Fruit fly (Drosophila melanogaster) whole organism, embryonic: ENCODE results near the gene CG11975.

Experiments used
- ATbp ChIP-seq: fragments of 200-800 bp; sonication (Bioruptor generic); optimal IDR thresholded peaks from 2 replicates; lab custom pipeline; 2017; ENCODE audit warnings: missing biosample characterization, mild to moderate bottlenecking, missing genetic modification characterization, missing genetic modification reagents
- Atf6 ChIP-seq: fragments of 200-800 bp; sonication (Bioruptor generic); IDR thresholded peaks from 2 replicates; pipeline ENCODE4 v1.3.6; 2022; ENCODE audit warnings: missing biosample characterization, missing genetic modification characterization
- Awh ChIP-seq: fragments of 200-800 bp; sonication (Bioruptor generic); IDR thresholded peaks from 2 replicates; pipeline ENCODE4, ENCODE4 v1.3.6; 2022; ENCODE audit warnings: missing biosample characterization, missing genetic modification characterization
- Bdp1 ChIP-seq: fragments of 200-800 bp; sonication (Bioruptor generic); optimal IDR thresholded peaks from 3 replicates; lab custom pipeline; 2016; ENCODE audit warnings: missing biosample characterization, missing genetic modification characterization
- CG10959 ChIP-seq: fragments of 200-800 bp; sonication (Bioruptor generic); IDR thresholded peaks from 2 replicates; pipeline ENCODE4 v1.3.6; 2022; ENCODE audit warnings: missing biosample characterization, missing genetic modification characterization
- CG10979 ChIP-seq: fragments of 200-800 bp; sonication (Bioruptor generic); optimal IDR thresholded peaks from 2 replicates; lab custom pipeline; 2018; ENCODE audit warnings: missing biosample characterization, mild to moderate bottlenecking, missing genetic modification characterization, moderate library complexity
- CG11504 ChIP-seq: fragments of 200-800 bp; sonication (Bioruptor generic); optimal IDR thresholded peaks from 3 replicates; lab custom pipeline; 2019; ENCODE audit warnings: missing biosample characterization, mild to moderate bottlenecking, missing genetic modification characterization, moderate library complexity
- CG12071 ChIP-seq: fragments of 200-800 bp; sonication (Bioruptor generic); optimal IDR thresholded peaks from 3 replicates; lab custom pipeline; 2018; ENCODE audit warnings: missing biosample characterization, mild to moderate bottlenecking, missing genetic modification characterization
- CG14050 ChIP-seq: fragments of 200-800 bp; sonication (Bioruptor generic); IDR thresholded peaks from 3 replicates; pipeline ENCODE4 v1.3.6; 2022; ENCODE audit warnings: missing biosample characterization, missing genetic modification characterization
- CG16813 ChIP-seq: fragments of 200-800 bp; sonication (Bioruptor generic); IDR thresholded peaks from 3 replicates; pipeline ENCODE4 v1.3.6; 2022; ENCODE audit warnings: missing biosample characterization, missing genetic modification characterization; ENCODE audit not compliant: partially characterized antibody
- CG17359 ChIP-seq: fragments of 200-800 bp; sonication (Bioruptor generic); optimal IDR thresholded peaks from 3 replicates; lab custom pipeline; 2018; ENCODE audit warnings: missing biosample characterization, mild to moderate bottlenecking, missing genetic modification characterization, moderate library complexity
- CG17361 ChIP-seq: fragments of 200-800 bp; sonication (Bioruptor generic); IDR thresholded peaks from 3 replicates; pipeline ENCODE4 v1.3.6; 2022; ENCODE audit warnings: missing biosample characterization, missing genetic modification characterization
- CG17829 ChIP-seq: fragments of 200-800 bp; optimal IDR thresholded peaks from 2 replicates; lab custom pipeline; 2019; ENCODE audit warnings: missing biosample characterization, mild to moderate bottlenecking, missing genetic modification characterization, moderate library complexity
- CG2129 ChIP-seq: fragments of 200-800 bp; sonication (Bioruptor generic); IDR thresholded peaks from 2 replicates; pipeline ENCODE4 v1.3.6; 2022; ENCODE audit warnings: missing biosample characterization, missing genetic modification characterization; ENCODE audit not compliant: partially characterized antibody
- CG2712 ChIP-seq: fragments of 200-800 bp; optimal IDR thresholded peaks from 3 replicates; lab custom pipeline; 2019; ENCODE audit warnings: missing biosample characterization, mild to moderate bottlenecking, missing genetic modification characterization, moderate library complexity
- CG4424 ChIP-seq: fragments of 200-800 bp; sonication (Bioruptor generic); optimal IDR thresholded peaks from 3 replicates; lab custom pipeline; 2016; ENCODE audit warnings: missing biosample characterization, missing genetic modification characterization
- CG4707 ChIP-seq: fragments of 200-800 bp; sonication (Bioruptor generic); optimal IDR thresholded peaks from 2 replicates; lab custom pipeline; 2018; ENCODE audit warnings: missing biosample characterization, mild to moderate bottlenecking, missing genetic modification characterization, moderate library complexity
- CG5953 ChIP-seq: fragments of 200-800 bp; sonication (Bioruptor generic); IDR thresholded peaks from 2 replicates; pipeline ENCODE4 v1.3.6; 2022; ENCODE audit warnings: missing biosample characterization, missing genetic modification characterization
- CG7357 ChIP-seq: fragments of 200-800 bp; sonication (Bioruptor generic); IDR thresholded peaks from 3 replicates; pipeline ENCODE4 v1.3.6; 2022; ENCODE audit warnings: missing biosample characterization, missing genetic modification characterization
- CG8388 ChIP-seq: fragments of 200-800 bp; sonication (Bioruptor generic); optimal IDR thresholded peaks from 2 replicates; lab custom pipeline; 2019; ENCODE audit warnings: missing biosample characterization, mild to moderate bottlenecking, missing genetic modification characterization, moderate library complexity
- D19A ChIP-seq: fragments of 200-800 bp; optimal IDR thresholded peaks from 3 replicates; lab custom pipeline; 2019; ENCODE audit warnings: missing biosample characterization, mild to moderate bottlenecking, missing genetic modification characterization, moderate library complexity
- Ets97D ChIP-seq: fragments of 200-800 bp; sonication (Bioruptor generic); optimal IDR thresholded peaks from 3 replicates; lab custom pipeline; 2016; ENCODE audit warnings: missing biosample characterization, missing genetic modification characterization
- Med ChIP-seq: fragments of 200-800 bp; sonication (Bioruptor generic); peaks from one replicate; lab custom pipeline; 2016; ENCODE audit warnings: missing biosample characterization, missing genetic modification characterization, mild to moderate bottlenecking, inconsistent platforms, moderate library complexity
- Oli ChIP-seq: fragments of 200-800 bp; sonication (Bioruptor generic); optimal IDR thresholded peaks from 2 replicates; lab custom pipeline; 2018; ENCODE audit warnings: missing biosample characterization, mild to moderate bottlenecking, missing genetic modification characterization, moderate library complexity
- Ssrp ChIP-seq: fragments of 200-800 bp; sonication (Bioruptor generic); optimal IDR thresholded peaks from 2 replicates; lab custom pipeline; 2018; ENCODE audit warnings: missing biosample characterization, mild to moderate bottlenecking, missing genetic modification characterization, moderate library complexity
- Usf ChIP-seq: fragments of 200-800 bp; sonication (Bioruptor generic); optimal IDR thresholded peaks from 2 replicates; lab custom pipeline; 2017; ENCODE audit warnings: missing genotype, missing biosample characterization, missing genetic modification characterization
- abd-A ChIP-seq: fragments of 200-800 bp; sonication (Bioruptor generic); optimal IDR thresholded peaks from 3 replicates; lab custom pipeline; 2019; ENCODE audit warnings: missing biosample characterization, mild to moderate bottlenecking, missing genetic modification characterization, moderate library complexity
- bab2 ChIP-seq: fragments of 200-800 bp; sonication (Bioruptor generic); optimal IDR thresholded peaks from 2 replicates; lab custom pipeline; 2016; ENCODE audit warnings: missing biosample characterization, missing genetic modification characterization
- cad ChIP-seq: fragments of >200 bp; optimal IDR thresholded peaks from 2 replicates; lab custom pipeline; 2017; ENCODE audit warnings: missing biosample characterization, missing genetic modification characterization
- chn ChIP-seq: fragments of 200-800 bp; sonication (Bioruptor generic); optimal IDR thresholded peaks from 2 replicates; lab custom pipeline; 2016; ENCODE audit warnings: missing biosample characterization, missing genetic modification characterization
- emc ChIP-seq: fragments of 200-800 bp; sonication (Bioruptor generic); optimal IDR thresholded peaks from 2 replicates; lab custom pipeline; 2016; ENCODE audit warnings: missing biosample characterization, missing genetic modification characterization
- eve ChIP-seq, 2 experiments: fragments of >200 bp; optimal IDR thresholded peaks; 2 replicates each; lab custom pipeline; 2017; ENCODE audit warnings: missing biosample characterization in 2 of 2, missing genetic modification characterization in 2 of 2
- fd3F ChIP-seq: fragments of 200-800 bp; sonication (Bioruptor generic); optimal IDR thresholded peaks from 2 replicates; lab custom pipeline; 2018; ENCODE audit warnings: missing biosample characterization, mild to moderate bottlenecking, missing genetic modification characterization, moderate library complexity
- fd96Cb ChIP-seq: fragments of 200-800 bp; sonication (Bioruptor generic); optimal IDR thresholded peaks from 2 replicates; lab custom pipeline; 2018; ENCODE audit warnings: missing biosample characterization, mild to moderate bottlenecking, missing genetic modification characterization, moderate library complexity
- grau ChIP-seq: fragments of 200-800 bp; optimal IDR thresholded peaks from 3 replicates; lab custom pipeline; 2019; ENCODE audit warnings: missing biosample characterization, mild to moderate bottlenecking, missing genetic modification characterization, moderate library complexity
- kni ChIP-seq: fragments of 200-800 bp; sonication (Bioruptor generic); optimal IDR thresholded peaks from 3 replicates; lab custom pipeline; 2017; ENCODE audit warnings: mild to moderate bottlenecking, missing biosample characterization, missing genetic modification reagents, missing genetic modification characterization
- oc ChIP-seq: fragments of 200-800 bp; sonication (Bioruptor generic); optimal IDR thresholded peaks from 2 replicates; lab custom pipeline; 2018; ENCODE audit warnings: missing biosample characterization, mild to moderate bottlenecking, missing genetic modification characterization, moderate library complexity
- phol ChIP-seq: fragments of 200-800 bp; sonication (Bioruptor generic); optimal IDR thresholded peaks from 3 replicates; lab custom pipeline; 2018; ENCODE audit warnings: missing biosample characterization, mild to moderate bottlenecking, missing genetic modification characterization, moderate library complexity
- prd ChIP-seq, 3 experiments: fragments of >200 bp in 2 of 3; fragments of 200-800 bp in 1 of 3; sonication (Bioruptor generic) in 1 of 3; optimal IDR thresholded peaks in 2 of 3; IDR thresholded peaks in 1 of 3; 2 replicates in 2 of 3; 3 replicates in 1 of 3; pipeline versions ENCODE4 v1.3.6 to Lab custom; 2017 to 2022; ENCODE audit warnings: missing biosample characterization in 1 of 3, missing genetic modification characterization in 1 of 3
- row ChIP-seq: fragments of 200-800 bp; sonication (Bioruptor generic); IDR thresholded peaks from 3 replicates; pipeline ENCODE4 v1.3.6; 2022; ENCODE audit warnings: missing biosample characterization, missing genetic modification characterization
- sisA ChIP-seq: fragments of 200-800 bp; sonication (Bioruptor generic); IDR thresholded peaks from 2 replicates; pipeline ENCODE4 v1.3.6; 2022; ENCODE audit warnings: missing biosample characterization, missing genetic modification characterization
- trem ChIP-seq: fragments of 200-800 bp; optimal IDR thresholded peaks from 3 replicates; lab custom pipeline; 2019; ENCODE audit warnings: missing biosample characterization, mild to moderate bottlenecking, missing genetic modification characterization, moderate library complexity
- unpg ChIP-seq: fragments of 200-800 bp; sonication (Bioruptor generic); optimal IDR thresholded peaks from 3 replicates; lab custom pipeline; 2018; ENCODE audit warnings: missing biosample characterization, mild to moderate bottlenecking, missing genetic modification characterization, moderate library complexity
- zfh1 ChIP-seq: fragments of 200-800 bp; sonication (Bioruptor generic); IDR thresholded peaks from 3 replicates; pipeline ENCODE4 v1.3.6; 2022; ENCODE audit warnings: missing biosample characterization, missing genetic modification characterization

CG11975 gene

dm6 chr3R:8947757-8948428 lies 45.2 kb upstream of the CG11975 start (continued):
- no peak for TF ChIP-seq CG14050 (GFP tag; lab: Robert Waterston, UW)
- no peak for TF ChIP-seq CG12071 (GFP tag; lab: Kevin White, UChicago)
- TF ChIP-seq bab2 (GFP tag; lab: Kevin White, UChicago) = no peak
- no peak for TF ChIP-seq fd3F
- no peak for TF ChIP-seq prd (optimal IDR thresholded peaks at IDR 0.05; lab: Kevin White, UChicago)
- TF ChIP-seq prd (GFP tag; IDR thresholded peaks at IDR 0.05; lab: Robert Waterston, UW) = no peak
- no peak for TF ChIP-seq Awh (GFP tag; lab: Robert Waterston, UW)
- TF ChIP-seq Med (GFP tag; lab: Kevin White, UChicago) = peak; percentile 47
- TF ChIP-seq row (GFP tag; lab: Robert Waterston, UW) = 0 out of 3 replicates have a peak, but pooled peaks have one; percentile 17
- no peak for TF ChIP-seq Bdp1
- TF ChIP-seq CG16813 (GFP tag; lab: Robert Waterston, UW) = no peak
- peak; percentile 58 for TF ChIP-seq CG11504
- no peak for TF ChIP-seq Usf (GFP tag; lab: Kevin White, UChicago)
- TF ChIP-seq Atf6 (GFP tag; lab: Robert Waterston, UW) = no peak
- TF ChIP-seq D19A (tag; lab: Kevin White, UChicago) = peak; percentile 85
- peak; percentile 28 for TF ChIP-seq CG17359
- no peak for TF ChIP-seq CG2129
- TF ChIP-seq zfh1 (GFP tag; lab: Robert Waterston, UW) = no peak
- no peak for TF ChIP-seq abd-A
- TF ChIP-seq CG4707 (GFP tag; lab: Kevin White, UChicago) = no peak
- peak; percentile 31 for TF ChIP-seq phol (tag; lab: Kevin White, UChicago)
- peak; percentile 6 for TF ChIP-seq fd96Cb (tag; lab: Kevin White, UChicago)
- peak; percentile 19 for TF ChIP-seq unpg (GFP tag; lab: Kevin White, UChicago)
- TF ChIP-seq CG8388 = peak; percentile 38
- peak; percentile 38 for TF ChIP-seq Ssrp
- TF ChIP-seq sisA (GFP tag; lab: Robert Waterston, UW) = no peak
- no peak for TF ChIP-seq CG5953 (GFP tag; lab: Robert Waterston, UW)
- TF ChIP-seq CG10959 = no peak
- no peak for TF ChIP-seq cad
- 0 out of 3 replicates have a peak, but pooled peaks have one; percentile 30 for TF ChIP-seq CG17361 (GFP tag; lab: Robert Waterston, UW)
- no peak for TF ChIP-seq CG4424 (GFP tag; lab: Kevin White, UChicago)
- peak; percentile 50 for TF ChIP-seq CG10979 (tag; lab: Kevin White, UChicago)
- peak; percentile 15 for TF ChIP-seq grau
- peak; percentile 86 for TF ChIP-seq kni (GFP tag; lab: Kevin White, UChicago)
- peak; percentile 20 for TF ChIP-seq ATbp (GFP tag; lab: Kevin White, UChicago)
- TF ChIP-seq CG17829 (tag; lab: Kevin White, UChicago) = peak; percentile 13
- TF ChIP-seq trem (tag; lab: Kevin White, UChicago) = no peak
- TF ChIP-seq Ets97D (GFP tag; lab: Kevin White, UChicago) = no peak
- TF ChIP-seq CG2712 (tag; lab: Kevin White, UChicago) = peak; percentile 52
- peak; percentile 11 for TF ChIP-seq Oli (tag; lab: Kevin White, UChicago)
- TF ChIP-seq eve (GFP tag; optimal IDR thresholded peaks at IDR 0.05; lab: Kevin White, UChicago) = no peak
- TF ChIP-seq chn (GFP tag; lab: Kevin White, UChicago) = no peak
- TF ChIP-seq emc (GFP tag; lab: Kevin White, UChicago) = no peak
- no peak for TF ChIP-seq CG7357 (GFP tag; lab: Robert Waterston, UW)
- no peak for TF ChIP-seq oc (tag; lab: Kevin White, UChicago)
- TF ChIP-seq, all 482 proteins: peak for 39
